Fruit fly (Drosophila melanogaster): ENCODE data around the gene CG9917.

Gene CG9917

dm6 chrX:16278783-16279182, 44.2 kb downstream of the CG9917 start (continued):
- TF ChIP-seq CG3726 (GFP tag; IDR thresholded peaks at IDR 0.05) (peak; percentile 69; the same call in 2 of the 3 replicates), Eip74EF (GFP tag; optimal IDR thresholded peaks at IDR 0.05) (peak in 1 of 2 experiments; percentile 79), fd102C (GFP tag; optimal IDR thresholded peaks at IDR 0.05) (peak; percentile 79), dysf (GFP tag; IDR thresholded peaks at IDR 0.05) (peak; percentile 82), p53 (GFP tag; optimal IDR thresholded peaks at IDR 0.05) (no peak), CG18011 (GFP tag; optimal IDR thresholded peaks at IDR 0.05) (peak; percentile 51), Dfd (GFP tag; optimal IDR thresholded peaks at IDR 0.05) (no peak), BEAF-32 (GFP tag; optimal IDR thresholded peaks at IDR 0.05) (no peak), Dip3 (GFP tag; optimal IDR thresholded peaks at IDR 0.05) (peak; percentile 7), bcd (GFP tag; optimal IDR thresholded peaks at IDR 0.05) (peak; percentile 80), Taf1 (GFP tag; IDR thresholded peaks at IDR 0.05) (peak; percentile 56; the same call in 1 of the 2 replicates), Hmr (GFP tag; optimal IDR thresholded peaks at IDR 0.05) (peak; percentile 83), HLH54F (GFP tag; optimal IDR thresholded peaks at IDR 0.05) (peak; percentile 15), dpn (GFP tag; optimal IDR thresholded peaks at IDR 0.05) (peak; percentile 13 to 66), Vsx1 (GFP tag; optimal IDR thresholded peaks at IDR 0.05) (peak; percentile 80), Asciz (GFP tag; optimal IDR thresholded peaks at IDR 0.05) (peak; percentile 82), CG8924 (tag; optimal IDR thresholded peaks at IDR 0.05) (peak; percentile 87), mam (GFP tag; optimal IDR thresholded peaks at IDR 0.05) (no peak), C15 (GFP tag; IDR thresholded peaks at IDR 0.05) (peak; percentile 56; the same call in 1 of the 3 replicates), br (optimal IDR thresholded peaks at IDR 0.05) (no peak), toy (GFP tag; IDR thresholded peaks at IDR 0.05) (peak; percentile 50; the same call in 1 of the 2 replicates), HHEX (GFP tag; optimal IDR thresholded peaks at IDR 0.05) (peak; percentile 84), CG10565 (GFP tag; optimal IDR thresholded peaks at IDR 0.05) (no peak), CG4707 (GFP tag; optimal IDR thresholded peaks at IDR 0.05) (peak; percentile 81), fru (optimal IDR thresholded peaks at IDR 0.05) (no peak), org-1 (GFP tag; optimal IDR thresholded peaks at IDR 0.05) (peak; percentile 78), jing (GFP tag; optimal IDR thresholded peaks at IDR 0.05) (peak; percentile 69), tin (GFP tag; optimal IDR thresholded peaks at IDR 0.05) (peak; percentile 80), CG8089 (GFP tag; optimal IDR thresholded peaks at IDR 0.05) (peak; percentile 16), CrebB (tag; optimal IDR thresholded peaks at IDR 0.05) (peak; percentile 78), dmrt11E (tag; optimal IDR thresholded peaks at IDR 0.05) (peak; percentile 88), lab (GFP tag; optimal IDR thresholded peaks at IDR 0.05) (peak; percentile 87), CG12299 (tag; optimal IDR thresholded peaks at IDR 0.05) (peak; percentile 87), Kr (GFP tag; optimal IDR thresholded peaks at IDR 0.05) (peak; percentile 38), CG18262 (tag; optimal IDR thresholded peaks at IDR 0.05) (peak; percentile 90), CG15479 (GFP tag; optimal IDR thresholded peaks at IDR 0.05) (no peak), Sin3A (optimal IDR thresholded peaks at IDR 0.05) (no peak), H2.0 (GFP tag; IDR thresholded peaks at IDR 0.05) (peak; percentile 73), cg (GFP tag; optimal IDR thresholded peaks at IDR 0.05) (peak; percentile 68), chn (GFP tag; optimal IDR thresholded peaks at IDR 0.05) (peak; percentile 52), CG16813 (GFP tag; IDR thresholded peaks at IDR 0.05; ENCODE audit: partially characterized antibody) (no peak), cato (GFP tag; optimal IDR thresholded peaks at IDR 0.05; ENCODE audit: borderline replicate concordance) (peak; percentile 43), fd3F (GFP tag; optimal IDR thresholded peaks at IDR 0.05) (peak; percentile 72), CG2889 (GFP tag; IDR thresholded peaks at IDR 0.05) (peak; percentile 72; the same call in 2 of the 3 replicates), pros (GFP tag; optimal IDR thresholded peaks at IDR 0.05) (peak; percentile 75), exex (tag; optimal IDR thresholded peaks at IDR 0.05) (peak; percentile 34), CG13287 (GFP tag; IDR thresholded peaks at IDR 0.05; ENCODE audit: partially characterized antibody) (no peak), Hey (tag; optimal IDR thresholded peaks at IDR 0.05) (peak; percentile 61), mirr (GFP tag; optimal IDR thresholded peaks at IDR 0.05) (peak; percentile 71), CG17361 (GFP tag; IDR thresholded peaks at IDR 0.05) (peak; percentile 59; the same call in 2 of the 3 replicates)
